Worm (Caenorhabditis elegans) whole organism, midembryonic: ENCODE measurements around the gene F20B6.9.

Source experiments
- T22C8.4 ChIP-seq: fragments of 200-800 bp; sonication (Bioruptor generic); IDR thresholded peaks from 2 replicates; pipeline ENCODE4 v1.3.6; 2022; ENCODE audit warnings: missing genetic modification characterization, missing compliant biosample characterization
- ztf-23 ChIP-seq: fragments of 200-800 bp; sonication (Bioruptor generic); IDR thresholded peaks from 2 replicates; pipeline ENCODE4 v1.3.6; 2022; ENCODE audit warnings: missing genetic modification reagents, missing genetic modification characterization, missing compliant biosample characterization

DNA sequence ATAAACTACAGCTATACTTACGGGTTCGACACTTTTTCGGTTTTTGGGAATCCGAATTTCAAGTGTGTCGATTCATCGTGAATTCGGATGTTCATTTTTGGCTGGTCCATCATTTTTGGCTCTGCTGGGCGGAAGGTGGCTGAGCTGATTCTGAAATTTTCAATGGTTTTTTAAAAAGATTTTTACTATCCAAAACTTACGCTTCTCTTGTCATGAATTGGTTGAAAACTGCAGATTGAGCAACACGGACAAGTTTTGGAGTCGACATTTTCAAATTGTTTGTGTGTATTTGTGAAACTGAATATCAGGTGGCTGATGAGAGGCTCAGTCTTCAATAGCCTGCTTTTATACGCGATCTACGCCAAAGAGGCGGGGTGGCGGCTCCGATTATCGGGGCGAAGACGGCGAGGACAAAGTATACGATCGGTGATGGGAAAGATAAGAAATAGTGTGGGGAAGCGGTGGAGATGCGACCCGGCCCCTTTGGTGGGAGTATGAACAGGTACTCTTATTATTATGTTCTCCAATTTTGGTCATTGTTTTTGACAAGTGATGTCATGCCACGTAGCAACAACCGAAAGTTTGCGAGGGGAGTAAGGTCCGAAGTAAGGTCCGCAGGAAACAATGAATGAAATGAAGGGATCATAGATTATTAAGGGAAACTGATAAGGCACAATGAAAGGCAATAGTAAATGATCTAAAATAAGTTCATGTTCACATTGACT lies 39.7 kb upstream of the F20B6.9 start, which contains the start of gene F48D6.4:
- TF ChIP-seq T22C8.4 (GFP tag; lab: Robert Waterston, UW): no peak
- no peak for TF ChIP-seq ztf-23 (GFP tag; lab: Robert Waterston, UW)
